Worm (Caenorhabditis elegans): ENCODE measurements around the gene T10D4.6.

Gene T10D4.6

DNA sequence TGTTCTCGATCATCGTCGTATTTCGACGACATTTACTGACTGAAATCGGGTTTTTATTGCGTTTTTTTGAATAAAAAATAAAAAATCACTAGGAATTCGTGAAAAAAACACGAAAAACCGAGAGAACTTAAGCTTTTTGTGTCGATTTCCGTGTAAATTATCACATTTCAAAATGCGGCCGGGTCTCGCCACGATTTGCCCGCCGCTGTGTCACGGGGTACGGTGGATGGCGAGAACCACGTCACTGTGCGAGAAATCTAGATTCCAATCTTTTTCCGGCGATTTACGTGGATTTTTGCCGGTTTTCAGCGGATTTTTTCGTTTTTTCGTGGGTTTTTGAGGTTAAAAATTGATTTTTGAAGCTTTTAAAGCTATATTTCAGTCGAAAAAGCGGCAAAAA, 42.2 kb upstream of the T10D4.6 start, which contains the start of gene Y25C1A.8 (continued):
- TF ChIP-seq fkh-4 (tag; optimal IDR thresholded peaks at IDR 0.05; ENCODE audit: borderline replicate concordance) (peak; percentile 60), pag-3 (tag; optimal IDR thresholded peaks at IDR 0.05; ENCODE audit: borderline replicate concordance, insufficient read depth) (no peak), swsn-7 (tag; optimal IDR thresholded peaks at IDR 0.05) (peak; percentile 92), ceh-8 (GFP tag; optimal IDR thresholded peaks at IDR 0.05) (peak; percentile 85), Y116A8C.19 (tag; optimal IDR thresholded peaks at IDR 0.05; ENCODE audit: borderline replicate concordance) (no peak), nhr-85 (tag) (peak; percentile 94), sptf-1 (tag; optimal IDR thresholded peaks at IDR 0.05) (no peak), efl-1 (optimal IDR thresholded peaks at IDR 0.05) (peak; percentile 92 to 95), efl-1 (GFP tag; optimal IDR thresholded peaks at IDR 0.05 in 1 of 2) (peak; percentile 80 to 98), lir-3 (tag; optimal IDR thresholded peaks at IDR 0.05; ENCODE audit: poor library complexity) (no peak), vab-15 (tag; optimal IDR thresholded peaks at IDR 0.05) (peak; percentile 79), nhr-12 (tag; optimal IDR thresholded peaks at IDR 0.05) (no peak), lin-35 (GFP tag; optimal IDR thresholded peaks at IDR 0.05) (peak; percentile 81 to 89), xbp-1 (tag; optimal IDR thresholded peaks at IDR 0.05) (peak; percentile 99), lin-15B (tag; optimal IDR thresholded peaks at IDR 0.05) (peak; percentile 58), egl-13 (tag; optimal IDR thresholded peaks at IDR 0.05) (peak; percentile 86), unc-86 (tag; optimal IDR thresholded peaks at IDR 0.05) (peak; percentile 90), ztf-11 (tag; optimal IDR thresholded peaks at IDR 0.05) (peak; percentile 26 to 85), ces-1 (GFP tag; optimal IDR thresholded peaks at IDR 0.05) (no peak), grh-1 (GFP tag; IDR thresholded peaks at IDR 0.05) (peak; percentile 89), pax-3 (tag; optimal IDR thresholded peaks at IDR 0.05) (peak; percentile 81), C16A3.4 (tag; optimal IDR thresholded peaks at IDR 0.05) (peak; percentile 89), fkh-8 (tag; optimal IDR thresholded peaks at IDR 0.05) (peak; percentile 93), mef-2 (tag; optimal IDR thresholded peaks at IDR 0.05) (peak; percentile 79), ets-5 (GFP tag; IDR thresholded peaks at IDR 0.05) (no peak), blmp-1 (tag; optimal IDR thresholded peaks at IDR 0.05) (peak; percentile 43), nhr-84 (tag; optimal IDR thresholded peaks at IDR 0.05) (no peak), pqm-1 (tag; optimal IDR thresholded peaks at IDR 0.05) (no peak), sox-4 (tag; optimal IDR thresholded peaks at IDR 0.05) (peak; percentile 72), lin-14 (GFP tag; optimal IDR thresholded peaks at IDR 0.05) (peak; percentile 93), ceh-88 (GFP tag; IDR thresholded peaks at IDR 0.05) (peak; percentile 58), C34B4.2 (tag; optimal IDR thresholded peaks at IDR 0.05) (peak; percentile 78), hlh-4 (tag; optimal IDR thresholded peaks at IDR 0.05) (no peak), ceh-82 (tag; optimal IDR thresholded peaks at IDR 0.05) (peak; percentile 86 to 96 (median 94)), nhr-76 (tag; optimal IDR thresholded peaks at IDR 0.05) (peak; percentile 31), unc-98 (GFP tag; IDR thresholded peaks at IDR 0.05) (0 out of 2 replicates have a peak, but pooled peaks have one; percentile 47), elt-3 (tag; optimal IDR thresholded peaks at IDR 0.05) (peak in 3 of 6 experiments; percentile 14 to 80 (median 74)), nhr-71 (tag; optimal IDR thresholded peaks at IDR 0.05) (peak; percentile 94), nhr-237 (tag; optimal IDR thresholded peaks at IDR 0.05) (peak; percentile 49), sup-37 (GFP tag; optimal IDR thresholded peaks at IDR 0.05) (peak; percentile 84), unc-130 (tag; optimal IDR thresholded peaks at IDR 0.05) (peak; percentile 84), efl-3 (GFP tag; optimal IDR thresholded peaks at IDR 0.05) (peak; percentile 34), zag-1 (tag; optimal IDR thresholded peaks at IDR 0.05) (no peak), nhr-47 (tag; optimal IDR thresholded peaks at IDR 0.05) (no peak), unc-30 (tag; optimal IDR thresholded peaks at IDR 0.05) (no peak), F16B12.6 (tag; optimal IDR thresholded peaks at IDR 0.05) (peak; percentile 67), nhr-20 (tag; optimal IDR thresholded peaks at IDR 0.05) (no peak), dsc-1 (tag; optimal IDR thresholded peaks at IDR 0.05) (no peak), hlh-17 (GFP tag; optimal IDR thresholded peaks at IDR 0.05; ENCODE audit: borderline replicate concordance) (no peak), nhr-28 (tag; optimal IDR thresholded peaks at IDR 0.05) (no peak), lin-39 (tag; optimal IDR thresholded peaks at IDR 0.05) (peak; percentile 94), tlp-1 (tag; optimal IDR thresholded peaks at IDR 0.05) (no peak), aly-2 (tag; optimal IDR thresholded peaks at IDR 0.05) (peak; percentile 58)
